Fruit fly (Drosophila melanogaster): Measurements from ENCODE around the gene CG1572.

The CG1572 gene

dm6 chrX:11561450-11562040, 3.1 kb upstream of the CG1572 start, which contains the start of gene PGRP-SA:
TSS of gene PGRP-SA (plus strand) at chrX:11561643.
- TF ChIP-seq Ets96B (tag; optimal IDR thresholded peaks at IDR 0.05) (no peak), topi (GFP tag; optimal IDR thresholded peaks at IDR 0.05) (no peak), Eip93F (GFP tag; optimal IDR thresholded peaks at IDR 0.05) (no peak), CG3032 (tag; optimal IDR thresholded peaks at IDR 0.05) (no peak), CG8119 (GFP tag; IDR thresholded peaks at IDR 0.05) (0 out of 3 replicates have a peak, but pooled peaks have one; percentile 27), lz (GFP tag; optimal IDR thresholded peaks at IDR 0.05) (no peak), Sox15 (GFP tag; optimal IDR thresholded peaks at IDR 0.05) (no peak), Eip78C (GFP tag) (peak; percentile 51), svp (GFP tag) (peak; percentile 66), CG8319 (GFP tag; optimal IDR thresholded peaks at IDR 0.05) (no peak), CG11762 (GFP tag; optimal IDR thresholded peaks at IDR 0.05; ENCODE audit: insufficient read depth) (no peak), Sox14 (GFP tag; optimal IDR thresholded peaks at IDR 0.05) (peak; percentile 33), CG10669 (GFP tag; optimal IDR thresholded peaks at IDR 0.05) (peak; percentile 1)

- TF ChIP-seq CG8319 (GFP tag; optimal IDR thresholded peaks at IDR 0.05) (peak; percentile 57), vri (GFP tag; optimal IDR thresholded peaks at IDR 0.05) (peak; percentile 14), topi (GFP tag; optimal IDR thresholded peaks at IDR 0.05) (peak; percentile 69), eg (GFP tag; IDR thresholded peaks at IDR 0.05) (peak; percentile 79), CG3919 (GFP tag; optimal IDR thresholded peaks at IDR 0.05) (peak; percentile 85), CG6808 (GFP tag; optimal IDR thresholded peaks at IDR 0.05) (peak; percentile 85), CG4318 (GFP tag; optimal IDR thresholded peaks at IDR 0.05) (peak; percentile 85), Lpt (GFP tag; optimal IDR thresholded peaks at IDR 0.05) (peak; percentile 85), CG8632 (GFP tag; optimal IDR thresholded peaks at IDR 0.05) (peak; percentile 86), Smox (GFP tag; optimal IDR thresholded peaks at IDR 0.05) (peak; percentile 61), fd85E (GFP tag; optimal IDR thresholded peaks at IDR 0.05) (peak; percentile 50), fkh (GFP tag; optimal IDR thresholded peaks at IDR 0.05) (no peak), Eip78C (GFP tag) (peak; percentile 92), spab (GFP tag; optimal IDR thresholded peaks at IDR 0.05) (peak; percentile 76), OdsH (GFP tag; optimal IDR thresholded peaks at IDR 0.05) (peak; percentile 85), CG16779 (tag; optimal IDR thresholded peaks at IDR 0.05) (peak; percentile 76), acj6 (GFP tag; optimal IDR thresholded peaks at IDR 0.05) (peak; percentile 85), CG6276 (GFP tag; optimal IDR thresholded peaks at IDR 0.05) (peak; percentile 87), CG34406 (GFP tag; optimal IDR thresholded peaks at IDR 0.05) (peak; percentile 88), CG11294 (GFP tag; IDR thresholded peaks at IDR 0.05) (peak; percentile 69), CG11762 (GFP tag; optimal IDR thresholded peaks at IDR 0.05; ENCODE audit: insufficient read depth) (peak; percentile 83), CG1621 (tag; optimal IDR thresholded peaks at IDR 0.05) (peak; percentile 63), salr (GFP tag; optimal IDR thresholded peaks at IDR 0.05) (peak; percentile 2 to 91), CG31627 (GFP tag; optimal IDR thresholded peaks at IDR 0.05) (peak; percentile 58), Met (GFP tag; optimal IDR thresholded peaks at IDR 0.05) (peak; percentile 75), CG8119 (GFP tag; IDR thresholded peaks at IDR 0.05) (peak; percentile 87), cyc (GFP tag; optimal IDR thresholded peaks at IDR 0.05) (peak; percentile 63), pdm3 (GFP tag; optimal IDR thresholded peaks at IDR 0.05) (peak; percentile 78), Sox14 (GFP tag; optimal IDR thresholded peaks at IDR 0.05) (peak; percentile 60), dac (GFP tag; optimal IDR thresholded peaks at IDR 0.05) (peak; percentile 60), Hr4 (GFP tag; optimal IDR thresholded peaks at IDR 0.05) (peak; percentile 86), CG6854 (GFP tag; optimal IDR thresholded peaks at IDR 0.05) (peak; percentile 13), svp (GFP tag) (peak; percentile 58), CG6792 (GFP tag; optimal IDR thresholded peaks at IDR 0.05) (peak; percentile 81), Eip75B (GFP tag; optimal IDR thresholded peaks at IDR 0.05) (peak; percentile 64), CG10631 (GFP tag; optimal IDR thresholded peaks at IDR 0.05) (peak; percentile 80), CG10669 (GFP tag; optimal IDR thresholded peaks at IDR 0.05) (peak; percentile 82), Hr38 (GFP tag; optimal IDR thresholded peaks at IDR 0.05) (no peak), Sox102F (GFP tag; optimal IDR thresholded peaks at IDR 0.05) (peak; percentile 66), CG11902 (GFP tag; optimal IDR thresholded peaks at IDR 0.05) (peak; percentile 60), CG32006 (GFP tag; optimal IDR thresholded peaks at IDR 0.05) (peak; percentile 95)
Measured at dm6 chrX:11559728-11560724, 1.6 kb upstream of the CG1572 start.

All from whole organism, prepupa.